Worm (Caenorhabditis elegans) whole organism, early embryonic: ENCODE measurements around the gene C37H5.14.

Experiments used
- B0310.2 ChIP-seq: sonication (generic microtip); optimal IDR thresholded peaks from 2 replicates; lab custom pipeline; 2016; ENCODE audit warnings: mild to moderate bottlenecking, missing genetic modification characterization, missing compliant biosample characterization
- F13C5.2 ChIP-seq: sonication (generic microtip); optimal IDR thresholded peaks from 2 replicates; lab custom pipeline; 2017; ENCODE audit warnings: mild to moderate bottlenecking, missing genetic modification characterization, inconsistent platforms, missing compliant biosample characterization
- aly-1 ChIP-seq: sonication (generic microtip); optimal IDR thresholded peaks from 2 replicates; lab custom pipeline; 2016; ENCODE audit warnings: missing genetic modification characterization, missing compliant biosample characterization
- ama-1 ChIP-seq: fragments of 150-350 bp; optimal IDR thresholded peaks from 2 replicates; lab custom pipeline; 2014
- ceh-13 ChIP-seq: fragments of 200-800 bp; sonication (Bioruptor generic); optimal IDR thresholded peaks from 2 replicates; lab custom pipeline; 2018; ENCODE audit warnings: mild to moderate bottlenecking, missing genetic modification characterization, missing compliant biosample characterization
- ceh-36 ChIP-seq: sonication (generic microtip); optimal IDR thresholded peaks from 2 replicates; lab custom pipeline; 2016; ENCODE audit warnings: missing genetic modification characterization, inconsistent platforms, missing compliant biosample characterization
- ets-7 ChIP-seq: sonication (generic microtip); optimal IDR thresholded peaks from 2 replicates; lab custom pipeline; 2016; ENCODE audit warnings: missing genotype, missing genetic modification characterization, missing compliant biosample characterization
- flt-1 ChIP-seq: fragments of 200-800 bp; sonication (Bioruptor generic); IDR thresholded peaks from 2 replicates; pipeline ENCODE4 v1.3.6; 2022; ENCODE audit warnings: missing genetic modification characterization, missing compliant biosample characterization
- hmbx-1 ChIP-seq: sonication (generic microtip); optimal IDR thresholded peaks from 2 replicates; lab custom pipeline; 2016; ENCODE audit warnings: mild to moderate bottlenecking, missing genetic modification characterization, missing compliant biosample characterization
- hmg-4 ChIP-seq: fragments of 200-800 bp; sonication (Bioruptor generic); optimal IDR thresholded peaks from 2 replicates; lab custom pipeline; 2018; ENCODE audit warnings: mild to moderate bottlenecking, missing genetic modification characterization, missing compliant biosample characterization
- hnd-1 ChIP-seq: sonication (generic microtip); optimal IDR thresholded peaks from 2 replicates; lab custom pipeline; 2016; ENCODE audit warnings: missing genetic modification characterization, missing compliant biosample characterization
- pes-1 ChIP-seq: fragments of 200-800 bp; sonication (Bioruptor generic); IDR thresholded peaks from 2 replicates; pipeline ENCODE4 v1.3.6; 2022; ENCODE audit warnings: missing genetic modification reagents, missing genetic modification characterization, missing compliant biosample characterization
- scrt-1 ChIP-seq: fragments of 200-800 bp; sonication (Bioruptor generic); IDR thresholded peaks from 2 replicates; pipeline ENCODE4 v1.3.6; 2022; ENCODE audit warnings: missing genetic modification characterization, missing compliant biosample characterization
- sea-1 ChIP-seq: fragments of 200-800 bp; sonication (Bioruptor generic); conservative IDR thresholded peaks from 2 replicates; pipeline ENCODE4 v1.3.6; 2022; ENCODE audit warnings: missing genetic modification characterization, missing compliant biosample characterization
- tbx-11 ChIP-seq: fragments of 200-800 bp; sonication (Bioruptor generic); IDR thresholded peaks from 2 replicates; pipeline ENCODE4 v1.3.6; 2022; ENCODE audit warnings: missing genetic modification characterization, missing compliant biosample characterization
- tbx-37 ChIP-seq: fragments of 200-800 bp; sonication (Bioruptor generic); conservative IDR thresholded peaks from 2 replicates; pipeline ENCODE4 v1.3.6; 2022; ENCODE audit warnings: missing genetic modification reagents, missing genetic modification characterization, missing compliant biosample characterization
- tra-4 ChIP-seq: sonication (generic microtip); optimal IDR thresholded peaks from 2 replicates; lab custom pipeline; 2017; ENCODE audit warnings: missing genetic modification characterization, missing compliant biosample characterization

Gene C37H5.14

DNA sequence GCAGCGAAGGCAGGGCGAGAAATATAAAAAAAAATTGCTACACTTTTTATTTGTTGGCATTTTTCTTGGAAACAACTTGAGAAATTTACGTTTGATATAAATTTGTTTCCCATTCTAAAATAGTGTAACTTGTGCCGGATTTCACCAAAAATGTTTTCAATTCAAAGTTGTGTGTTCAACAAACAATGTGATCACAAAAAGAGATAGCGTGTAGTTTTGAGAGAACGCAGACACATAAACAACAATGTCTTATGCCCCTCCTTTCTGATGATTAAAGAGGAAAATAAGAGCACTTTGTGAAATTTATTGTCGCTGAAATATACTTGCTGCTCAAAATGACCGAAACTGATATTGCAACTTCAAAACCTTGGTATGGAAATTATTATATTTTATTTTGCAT lies 13.2 kb upstream of the C37H5.14 start, which contains the start of gene abhd-5.1:
TSS of gene abhd-5.1 (plus strand) at position 230 of the 400 bp plus-strand sequence.
- TF ChIP-seq tbx-37 (GFP tag; lab: Robert Waterston, UW) (no peak), pes-1 (GFP tag; lab: Robert Waterston, UW) (no peak), F13C5.2 (tag; lab: Kevin White, UChicago) (no peak), scrt-1 (no peak), tra-4 (no peak), B0310.2 (no peak), flt-1 (GFP tag; lab: Robert Waterston, UW) (no peak), tbx-11 (no peak), hmg-4 (GFP tag; lab: Kevin White, UChicago) (no peak), ceh-13 (GFP tag; lab: Kevin White, UChicago) (no peak), ceh-36 (tag; lab: Kevin White, UChicago) (no peak), sea-1 (GFP tag; lab: Robert Waterston, UW) (no peak), hnd-1 (no peak), ama-1 (lab: Kevin White, UChicago) (no peak), aly-1 (tag; lab: Kevin White, UChicago) (no peak), ets-7 (tag; lab: Kevin White, UChicago) (no peak), hmbx-1 (no peak)

- TF ChIP-seq tbx-37 (GFP tag; lab: Robert Waterston, UW) (no peak), F13C5.2 (tag; lab: Kevin White, UChicago) (no peak), pes-1 (GFP tag; lab: Robert Waterston, UW) (no peak), aly-1 (tag; lab: Kevin White, UChicago) (no peak), B0310.2 (no peak), ama-1 (lab: Kevin White, UChicago) (no peak), tra-4 (no peak), hnd-1 (no peak), scrt-1 (no peak), hmg-4 (GFP tag; lab: Kevin White, UChicago) (no peak), ceh-36 (tag; lab: Kevin White, UChicago) (no peak), sea-1 (GFP tag; lab: Robert Waterston, UW) (no peak), ceh-13 (GFP tag; lab: Kevin White, UChicago) (no peak), ets-7 (tag; lab: Kevin White, UChicago) (no peak), hmbx-1 (no peak), tbx-11 (no peak), flt-1 (GFP tag; lab: Robert Waterston, UW) (no peak)
Measured at ce11 chrV:4846507-4846906, 12.3 kb upstream of the C37H5.14 start.

ce11 chrV:4844591-4844990 lies 10.4 kb upstream of the C37H5.14 start, which contains the start of gene abhd-5.2:
Gene abhd-5.2 (plus strand): TSS chrV:4844685.
- TF ChIP-seq B0310.2 = no peak
- TF ChIP-seq tbx-11 = no peak
- TF ChIP-seq hmg-4 (GFP tag; lab: Kevin White, UChicago) = no peak
- no peak for TF ChIP-seq F13C5.2 (tag; lab: Kevin White, UChicago)
- TF ChIP-seq sea-1 (GFP tag; lab: Robert Waterston, UW) = no peak
- TF ChIP-seq pes-1 (GFP tag; lab: Robert Waterston, UW) = no peak
- TF ChIP-seq ceh-13 (GFP tag; lab: Kevin White, UChicago) = no peak
- no peak for TF ChIP-seq hnd-1
- TF ChIP-seq tbx-37 (GFP tag; lab: Robert Waterston, UW) = no peak

DNA sequence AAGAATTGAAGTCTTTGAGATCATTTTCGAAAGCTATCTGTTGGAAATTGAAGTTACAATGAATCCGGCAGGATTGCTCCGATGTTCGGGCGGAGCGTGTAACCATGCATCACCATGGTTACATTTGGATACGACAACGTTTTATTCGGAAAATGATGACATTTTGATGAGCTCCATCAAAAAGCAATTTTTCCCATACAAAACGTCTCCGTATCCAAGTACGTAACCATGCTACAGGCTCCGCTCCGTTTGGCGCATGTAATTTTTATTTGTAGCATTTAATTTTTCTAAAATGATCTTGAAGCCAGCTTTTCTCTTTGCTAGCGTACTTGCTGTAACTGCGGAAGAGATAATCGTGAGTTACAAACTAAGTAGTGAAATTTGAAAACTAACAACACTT lies 8.4 kb upstream of the C37H5.14 start, which contains the start of the genes cwp-2 and cwp-3:
TSS of gene cwp-2 (minus strand) at position 101 of the 400 bp plus-strand sequence.
TSS of gene cwp-3 (plus strand) at position 293 of the 400 bp plus-strand sequence.
- TF ChIP-seq ceh-13 (GFP tag; lab: Kevin White, UChicago) = no peak
- TF ChIP-seq tbx-37 (GFP tag; lab: Robert Waterston, UW) = no peak
- TF ChIP-seq ets-7 (tag; lab: Kevin White, UChicago) = no peak
- TF ChIP-seq ceh-36 (tag; lab: Kevin White, UChicago) = no peak
- TF ChIP-seq F13C5.2 (tag; lab: Kevin White, UChicago) = no peak
- TF ChIP-seq scrt-1 = no peak
- no peak for TF ChIP-seq flt-1 (GFP tag; lab: Robert Waterston, UW)
- no peak for TF ChIP-seq sea-1 (GFP tag; lab: Robert Waterston, UW)
- no peak for TF ChIP-seq hmbx-1
- TF ChIP-seq hnd-1 = no peak
- no peak for TF ChIP-seq pes-1 (GFP tag; lab: Robert Waterston, UW)
- no peak for TF ChIP-seq tbx-11
- no peak for TF ChIP-seq aly-1 (tag; lab: Kevin White, UChicago)
- TF ChIP-seq tra-4 = no peak

- TF ChIP-seq scrt-1 (no peak), pes-1 (GFP tag; lab: Robert Waterston, UW) (no peak)
Measured at ce11 chrV:4841179-4841578, 7.0 kb upstream of the C37H5.14 start, which contains the start of gene cwp-1. Gene cwp-1 (minus strand): TSS chrV:4841279.

ce11 chrV:4839913-4840312 lies 5.7 kb upstream of the C37H5.14 start, which contains the start of gene nas-9:
Gene nas-9 (minus strand): TSS chrV:4840013.
- no peak for TF ChIP-seq flt-1 (GFP tag; lab: Robert Waterston, UW)
- TF ChIP-seq sea-1 (GFP tag; lab: Robert Waterston, UW) = no peak
- no peak for TF ChIP-seq tbx-37 (GFP tag; lab: Robert Waterston, UW)
- TF ChIP-seq F13C5.2 (tag; lab: Kevin White, UChicago) = no peak
- no peak for TF ChIP-seq hmbx-1

ce11 chrV:4826710-4827380 lies 7.3 kb downstream of the C37H5.14 start, which contains the start of the genes hsp-6 and C37H5.5:
Gene hsp-6 (minus strand): TSS chrV:4826760.
Gene C37H5.5 (plus strand): TSS chrV:4827360.
- TF ChIP-seq F13C5.2 (tag; lab: Kevin White, UChicago) (peak; percentile 57), tbx-11 (no peak), flt-1 (GFP tag; lab: Robert Waterston, UW) (0 out of 2 replicates have a peak, but pooled peaks have one; percentile 7), tra-4 (no peak), pes-1 (GFP tag; lab: Robert Waterston, UW) (peak; percentile 63; the same call in 1 of the 2 replicates), hmg-4 (GFP tag; lab: Kevin White, UChicago) (peak; percentile 25)
